Worm (Caenorhabditis elegans): ENCODE measurements around the gene Y73B3B.3.

DNA sequence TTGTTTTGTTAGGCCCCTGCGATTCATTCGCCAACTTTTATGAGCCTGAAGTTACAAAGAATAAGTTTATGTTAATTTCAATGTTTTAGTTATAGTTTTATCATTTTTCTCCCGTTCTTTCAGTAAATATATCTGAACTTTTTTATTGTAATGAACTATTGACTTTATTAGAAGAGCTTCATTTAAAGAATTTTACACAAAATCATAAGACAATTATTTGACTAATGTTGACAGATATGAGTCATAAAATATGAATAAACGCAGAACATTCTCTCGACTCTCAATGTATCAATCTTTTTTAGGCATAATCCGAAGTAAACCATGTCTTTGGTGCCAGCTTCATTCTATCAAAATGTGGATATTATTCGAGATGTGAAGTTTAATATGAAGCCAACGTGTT is 32.7 kb upstream of the Y73B3B.3 start, which contains the start of the genes T08D2.5 and T08D2.4:
- no peak for TF ChIP-seq ceh-22 (tag; optimal IDR thresholded peaks at IDR 0.05)
- TF ChIP-seq lin-11 (tag; optimal IDR thresholded peaks at IDR 0.05) = no peak
- TF ChIP-seq zip-5 (tag; optimal IDR thresholded peaks at IDR 0.05) = no peak
- no peak for TF ChIP-seq fkh-10 (GFP tag; optimal IDR thresholded peaks at IDR 0.05)
